Fruit fly (Drosophila melanogaster): ENCODE measurements around the gene c12.1.

dm6 chrX:9332208-9332607 is 13.2 kb upstream of the c12.1 start:
- no peak for TF ChIP-seq psq (optimal IDR thresholded peaks at IDR 0.05)
- no peak for TF ChIP-seq pan (optimal IDR thresholded peaks at IDR 0.05)
- TF ChIP-seq CG8478 (optimal IDR thresholded peaks at IDR 0.05): no peak
- no peak for TF ChIP-seq usp (GFP tag; optimal IDR thresholded peaks at IDR 0.05)
